Fruit fly (Drosophila melanogaster): ENCODE measurements around the gene CG46383.
A peak's percentile ranks its signal among the peaks of the same experiment; 100 is the strongest.

CG46383 gene

dm6 chr3R:15975170-15975569, 24.4 kb upstream of the CG46383 start:
- TF ChIP-seq CG1792 (GFP tag; optimal IDR thresholded peaks at IDR 0.05) (no peak), so (GFP tag; IDR thresholded peaks at IDR 0.05) (no peak), fu2 (GFP tag; optimal IDR thresholded peaks at IDR 0.05) (no peak), ap (GFP tag; IDR thresholded peaks at IDR 0.05) (no peak), fd3F (GFP tag; optimal IDR thresholded peaks at IDR 0.05) (no peak), schlank (tag; optimal IDR thresholded peaks at IDR 0.05) (no peak), CG7372 (GFP tag; IDR thresholded peaks at IDR 0.05) (no peak), sug (tag; optimal IDR thresholded peaks at IDR 0.05) (peak; percentile 3), btn (GFP tag; optimal IDR thresholded peaks at IDR 0.05) (no peak), CG3838 (GFP tag; optimal IDR thresholded peaks at IDR 0.05) (no peak), chinmo (GFP tag; IDR thresholded peaks at IDR 0.05; ENCODE audit: partially characterized antibody) (0 out of 4 replicates have a peak, but pooled peaks have one; percentile 55), CG34376 (GFP tag; optimal IDR thresholded peaks at IDR 0.05) (peak; percentile 51), CG6689 (GFP tag; IDR thresholded peaks at IDR 0.05) (no peak), CG17568 (GFP tag; optimal IDR thresholded peaks at IDR 0.05) (no peak), gsb-n (tag; optimal IDR thresholded peaks at IDR 0.05) (no peak), hbn (GFP tag; IDR thresholded peaks at IDR 0.05; ENCODE audit: partially characterized antibody) (no peak), Hey (tag; optimal IDR thresholded peaks at IDR 0.05) (no peak), gsb (GFP tag; IDR thresholded peaks at IDR 0.05) (no peak), TFAM (GFP tag; optimal IDR thresholded peaks at IDR 0.05) (no peak), Chrac-16 (GFP tag; optimal IDR thresholded peaks at IDR 0.05) (no peak), CG3163 (GFP tag; optimal IDR thresholded peaks at IDR 0.05) (no peak), Asciz (GFP tag; optimal IDR thresholded peaks at IDR 0.05) (no peak), CG10959 (GFP tag; IDR thresholded peaks at IDR 0.05) (no peak), Eip74EF (GFP tag; optimal IDR thresholded peaks at IDR 0.05) (no peak), gt (GFP tag; IDR thresholded peaks at IDR 0.05) (no peak), sqz (GFP tag; optimal IDR thresholded peaks at IDR 0.05) (peak; percentile 5), CG13624 (GFP tag; optimal IDR thresholded peaks at IDR 0.05) (no peak), exex (tag; optimal IDR thresholded peaks at IDR 0.05) (peak; percentile 95), CG6175 (GFP tag; IDR thresholded peaks at IDR 0.05) (no peak), CG12299 (tag; optimal IDR thresholded peaks at IDR 0.05) (no peak)

dm6 chr3R:15974235-15974634, 23.5 kb upstream of the CG46383 start:
- TF ChIP-seq pzg (GFP tag; optimal IDR thresholded peaks at IDR 0.05): no peak
- TF ChIP-seq CG4707 (GFP tag; optimal IDR thresholded peaks at IDR 0.05): peak; percentile 66
- TF ChIP-seq pnt (GFP tag; optimal IDR thresholded peaks at IDR 0.05): peak; percentile 78
- TF ChIP-seq D19A (tag; optimal IDR thresholded peaks at IDR 0.05): peak; percentile 80
- no peak for TF ChIP-seq grn (GFP tag; optimal IDR thresholded peaks at IDR 0.05)
- TF ChIP-seq Oli (tag; optimal IDR thresholded peaks at IDR 0.05): peak; percentile 88
- no peak for TF ChIP-seq CG6175 (GFP tag; IDR thresholded peaks at IDR 0.05)
- no peak for TF ChIP-seq peb (GFP tag; IDR thresholded peaks at IDR 0.05)
- peak; percentile 76 for TF ChIP-seq nerfin-1 (tag; optimal IDR thresholded peaks at IDR 0.05)
- TF ChIP-seq cwo (GFP tag; optimal IDR thresholded peaks at IDR 0.05): peak; percentile 81
- TF ChIP-seq cas (GFP tag; IDR thresholded peaks at IDR 0.05): no peak
- peak; percentile 46 for TF ChIP-seq ERR (GFP tag; optimal IDR thresholded peaks at IDR 0.05)
- no peak for TF ChIP-seq unc-4 (GFP tag; IDR thresholded peaks at IDR 0.05; ENCODE audit: partially characterized antibody)
- TF ChIP-seq Rfx (GFP tag; IDR thresholded peaks at IDR 0.05): no peak
- no peak for TF ChIP-seq CG17612 (GFP tag; IDR thresholded peaks at IDR 0.05)
- TF ChIP-seq h (optimal IDR thresholded peaks at IDR 0.05): no peak
- peak; percentile 59 for TF ChIP-seq CG11723 (GFP tag; optimal IDR thresholded peaks at IDR 0.05)
- TF ChIP-seq TFAM (GFP tag; optimal IDR thresholded peaks at IDR 0.05): no peak
- peak; percentile 50 for TF ChIP-seq CG6765 (GFP tag; optimal IDR thresholded peaks at IDR 0.05)
- no peak for TF ChIP-seq nom (GFP tag; optimal IDR thresholded peaks at IDR 0.05)
- peak; percentile 65 for TF ChIP-seq jing (GFP tag; optimal IDR thresholded peaks at IDR 0.05)
- peak; percentile 64 for TF ChIP-seq gro (GFP tag; optimal IDR thresholded peaks at IDR 0.05)
- no peak for TF ChIP-seq C15 (GFP tag; IDR thresholded peaks at IDR 0.05)
- peak; percentile 32 for TF ChIP-seq wek (GFP tag; optimal IDR thresholded peaks at IDR 0.05)
- TF ChIP-seq Scr (GFP tag; IDR thresholded peaks at IDR 0.05; ENCODE audit: partially characterized antibody): no peak

Measured in whole organism, embryonic.